Worm (Caenorhabditis elegans) whole organism, L1 larva: ENCODE results near the gene F44E5.15.
A peak's percentile ranks its signal among the peaks of the same experiment; 100 is the strongest.

Experiments
- C04F5.9 ChIP-seq: sonication (generic microtip); optimal IDR thresholded peaks from 2 replicates; lab custom pipeline; 2016; ENCODE audit warnings: missing genetic modification characterization, missing compliant biosample characterization
- C34B4.2 ChIP-seq: sonication (generic microtip); optimal IDR thresholded peaks from 2 replicates; lab custom pipeline; 2017; ENCODE audit warnings: mild to moderate bottlenecking, missing genetic modification characterization, missing compliant biosample characterization
- F16B12.6 ChIP-seq: fragments of 150-350 bp; optimal IDR thresholded peaks from 2 replicates; lab custom pipeline; 2014; ENCODE audit warnings: missing biosample characterization, missing genetic modification characterization
- Y116A8C.19 ChIP-seq: sonication (generic microtip); optimal IDR thresholded peaks from 2 replicates; lab custom pipeline; 2016; ENCODE audit warnings: missing compliant biosample characterization, missing genetic modification characterization, borderline replicate concordance
- alr-1 ChIP-seq: fragments of 200-800 bp; sonication (Bioruptor generic); optimal IDR thresholded peaks from 2 replicates; lab custom pipeline; 2018; ENCODE audit warnings: borderline replicate concordance, mild to moderate bottlenecking, missing genetic modification characterization, missing compliant biosample characterization
- aly-2 ChIP-seq: fragments of 150-350 bp; optimal IDR thresholded peaks from 2 replicates; lab custom pipeline; 2014; ENCODE audit warnings: missing biosample characterization, missing genetic modification characterization
- ceh-63 ChIP-seq: fragments of 200-800 bp; sonication (Bioruptor generic); optimal IDR thresholded peaks from 2 replicates; lab custom pipeline; 2018; ENCODE audit warnings: mild to moderate bottlenecking, missing genetic modification characterization, missing compliant biosample characterization
- ceh-88 ChIP-seq: fragments of 200-800 bp; sonication (Bioruptor generic); IDR thresholded peaks from 2 replicates; pipeline ENCODE4 v1.3.6; 2022; ENCODE audit warnings: missing genetic modification characterization, missing compliant biosample characterization
- ceh-90 ChIP-seq: sonication (generic microtip); optimal IDR thresholded peaks from 2 replicates; lab custom pipeline; 2016; ENCODE audit warnings: missing genetic modification characterization, missing compliant biosample characterization
- dpl-1 ChIP-seq, 3 experiments: fragments of 150-350 bp in 2 of 3; sonication (generic microtip) in 1 of 3; optimal IDR thresholded peaks; 2 replicates each; lab custom pipeline; 2014 to 2017; ENCODE audit warnings: missing biosample characterization in 3 of 3, missing genetic modification characterization in 3 of 3, missing genetic modification reagents in 3 of 3
- dsc-1 ChIP-seq: sonication (generic microtip); optimal IDR thresholded peaks from 2 replicates; lab custom pipeline; 2016; ENCODE audit warnings: mild to moderate bottlenecking, missing genetic modification characterization, missing compliant biosample characterization
- efl-1 ChIP-seq, 4 experiments: fragments of 150-350 bp; optimal IDR thresholded peaks in 3 of 4; peaks in 1 of 4; 1 replicate in 1 of 4; 2 replicates in 3 of 4; lab custom pipeline; 2014; ENCODE audit warnings: missing biosample characterization in 2 of 4, missing genetic modification characterization in 2 of 4, missing genetic modification reagents in 2 of 4
- efl-3 ChIP-seq: fragments of 200-800 bp; sonication (Bioruptor generic); optimal IDR thresholded peaks from 2 replicates; lab custom pipeline; 2018; ENCODE audit warnings: mild to moderate bottlenecking, missing genetic modification characterization, missing compliant biosample characterization
- egl-13 ChIP-seq: sonication (generic microtip); optimal IDR thresholded peaks from 2 replicates; lab custom pipeline; 2016; ENCODE audit warnings: missing genotype, missing genetic modification reagents, missing genetic modification characterization, missing compliant biosample characterization
- egl-27 ChIP-seq, 2 experiments: fragments of 150-350 bp in 1 of 2; sonication (generic microtip); optimal IDR thresholded peaks; 3 replicates each; lab custom pipeline; 2017 to 2018; ENCODE audit warnings: missing biosample characterization in 2 of 2, missing genetic modification characterization in 2 of 2, missing genetic modification reagents in 2 of 2
- elt-3 ChIP-seq, 6 experiments: fragments of 150-350 bp in 1 of 6; sonication (generic microtip); optimal IDR thresholded peaks; 2 replicates each; lab custom pipeline; 2017 to 2018; ENCODE audit warnings: missing biosample characterization in 6 of 6, missing genetic modification characterization in 6 of 6, inconsistent platforms in 1 of 6
- ets-5 ChIP-seq: fragments of 200-800 bp; sonication (Bioruptor generic); IDR thresholded peaks from 2 replicates; pipeline ENCODE4 v1.3.6; 2022; ENCODE audit warnings: missing genetic modification characterization, missing compliant biosample characterization
- fkh-10 ChIP-seq: sonication (generic microtip); optimal IDR thresholded peaks from 2 replicates; lab custom pipeline; 2017; ENCODE audit warnings: missing biosample characterization, missing genetic modification reagents, missing genetic modification characterization
- fkh-8 ChIP-seq: sonication (generic microtip); optimal IDR thresholded peaks from 2 replicates; lab custom pipeline; 2016; ENCODE audit warnings: mild to moderate bottlenecking, missing genetic modification characterization, missing compliant biosample characterization
- fos-1 ChIP-seq: fragments of 150-350 bp; optimal IDR thresholded peaks from 2 replicates; lab custom pipeline; 2014; ENCODE audit warnings: missing biosample characterization, missing genetic modification characterization
- grh-1 ChIP-seq: fragments of 200-800 bp; sonication (Bioruptor generic); IDR thresholded peaks from 2 replicates; pipeline ENCODE4 v1.3.6; 2022; ENCODE audit warnings: missing genetic modification reagents, missing genetic modification characterization, missing compliant biosample characterization
- hpl-2 ChIP-seq: fragments of 150-350 bp; optimal IDR thresholded peaks from 2 replicates; lab custom pipeline; 2014; ENCODE audit warnings: missing biosample characterization, missing genetic modification reagents, missing genetic modification characterization
- irx-1 ChIP-seq: sonication (generic microtip); optimal IDR thresholded peaks from 2 replicates; lab custom pipeline; 2016; ENCODE audit warnings: missing genetic modification characterization, missing compliant biosample characterization
- isw-1 ChIP-seq: fragments of 200-800 bp; sonication (Bioruptor generic); IDR thresholded peaks from 2 replicates; pipeline ENCODE4 v1.3.6; 2022; ENCODE audit warnings: missing genetic modification characterization, missing compliant biosample characterization
- jun-1 ChIP-seq: fragments of 150-350 bp; optimal IDR thresholded peaks from 2 replicates; lab custom pipeline; 2014; ENCODE audit warnings: missing biosample characterization, missing genetic modification reagents, missing genetic modification characterization
- lin-13 ChIP-seq: fragments of 150-350 bp; optimal IDR thresholded peaks from 2 replicates; lab custom pipeline; 2014; ENCODE audit warnings: missing biosample characterization, missing genetic modification reagents, missing genetic modification characterization
- lin-15B ChIP-seq: fragments of 150-350 bp; sonication (generic microtip); optimal IDR thresholded peaks from 3 replicates; lab custom pipeline; 2014; ENCODE audit warnings: missing biosample characterization, missing genetic modification characterization
- lin-35 ChIP-seq, 2 experiments: fragments of 150-350 bp; optimal IDR thresholded peaks; 2 replicates each; lab custom pipeline; 2014; ENCODE audit warnings: missing biosample characterization in 2 of 2, missing genetic modification characterization in 2 of 2, missing genetic modification reagents in 2 of 2
- lin-39 ChIP-seq: fragments of 150-350 bp; optimal IDR thresholded peaks from 2 replicates; lab custom pipeline; 2014; ENCODE audit warnings: missing biosample characterization, missing genetic modification reagents, missing genetic modification characterization
- lsy-2 ChIP-seq, 2 experiments: fragments of 150-350 bp; optimal IDR thresholded peaks; 2 replicates each; lab custom pipeline; 2014; ENCODE audit warnings: missing biosample characterization in 2 of 2, missing genetic modification characterization in 2 of 2
- mab-9 ChIP-seq: fragments of 200-800 bp; sonication (Bioruptor generic); IDR thresholded peaks from 2 replicates; pipeline ENCODE4 v1.3.6; 2022; ENCODE audit warnings: missing genetic modification reagents, missing genetic modification characterization, missing compliant biosample characterization
- nhr-12 ChIP-seq: sonication (generic microtip); optimal IDR thresholded peaks from 2 replicates; lab custom pipeline; 2017; ENCODE audit warnings: missing biosample characterization, missing genetic modification characterization
- nhr-237 ChIP-seq: fragments of 150-350 bp; optimal IDR thresholded peaks from 2 replicates; lab custom pipeline; 2014; ENCODE audit warnings: missing biosample characterization, missing genetic modification characterization
- nhr-28 ChIP-seq: fragments of 150-350 bp; optimal IDR thresholded peaks from 2 replicates; lab custom pipeline; 2014; ENCODE audit warnings: missing biosample characterization, missing genetic modification characterization
- nhr-76 ChIP-seq: sonication (generic microtip); optimal IDR thresholded peaks from 2 replicates; lab custom pipeline; 2017; ENCODE audit warnings: missing biosample characterization, missing genetic modification characterization
- nhr-84 ChIP-seq: sonication (generic microtip); optimal IDR thresholded peaks from 2 replicates; lab custom pipeline; 2017; ENCODE audit warnings: missing biosample characterization, missing genetic modification characterization
- nhr-90 ChIP-seq: sonication (generic microtip); optimal IDR thresholded peaks from 2 replicates; lab custom pipeline; 2016; ENCODE audit warnings: mild to moderate bottlenecking, missing genetic modification characterization, missing compliant biosample characterization; ENCODE audit not compliant: poor library complexity
- skn-1 ChIP-seq: fragments of 150-350 bp; optimal IDR thresholded peaks from 2 replicates; lab custom pipeline; 2014; ENCODE audit warnings: missing biosample characterization, missing genetic modification characterization
- snpc-4 ChIP-seq: fragments of 150-350 bp; optimal IDR thresholded peaks from 2 replicates; lab custom pipeline; 2014; ENCODE audit warnings: missing biosample characterization, missing genetic modification characterization
- sup-37 ChIP-seq: fragments of 200-800 bp; sonication (Bioruptor generic); optimal IDR thresholded peaks from 2 replicates; lab custom pipeline; 2018; ENCODE audit warnings: mild to moderate bottlenecking, missing genetic modification characterization, missing compliant biosample characterization
- swsn-7 ChIP-seq: sonication (generic microtip); optimal IDR thresholded peaks from 2 replicates; lab custom pipeline; 2016; ENCODE audit warnings: missing genetic modification characterization, missing compliant biosample characterization
- tbx-2 ChIP-seq: sonication (generic microtip); optimal IDR thresholded peaks from 2 replicates; lab custom pipeline; 2016; ENCODE audit warnings: missing genetic modification characterization, missing compliant biosample characterization
- tlp-1 ChIP-seq: fragments of 150-350 bp; optimal IDR thresholded peaks from 2 replicates; lab custom pipeline; 2014; ENCODE audit warnings: missing biosample characterization, missing genetic modification characterization
- unc-130 ChIP-seq: fragments of 150-350 bp; optimal IDR thresholded peaks from 2 replicates; lab custom pipeline; 2017; ENCODE audit warnings: missing biosample characterization, missing genetic modification characterization, inconsistent platforms
- unc-30 ChIP-seq: sonication (generic microtip); optimal IDR thresholded peaks from 2 replicates; lab custom pipeline; 2017; ENCODE audit warnings: missing biosample characterization, missing genetic modification characterization
- unc-62 ChIP-seq: fragments of 150-350 bp; optimal IDR thresholded peaks from 2 replicates; lab custom pipeline; 2014; ENCODE audit warnings: missing biosample characterization, missing genetic modification reagents, missing genetic modification characterization
- unc-86 ChIP-seq: sonication (generic microtip); optimal IDR thresholded peaks from 2 replicates; lab custom pipeline; 2016; ENCODE audit warnings: missing genetic modification characterization, missing compliant biosample characterization
- unc-98 ChIP-seq: fragments of 200-800 bp; sonication (Bioruptor generic); IDR thresholded peaks from 2 replicates; pipeline ENCODE4 v1.3.6; 2022; ENCODE audit warnings: missing genetic modification characterization, missing compliant biosample characterization
- vab-15 ChIP-seq: sonication (generic microtip); optimal IDR thresholded peaks from 2 replicates; lab custom pipeline; 2017; ENCODE audit warnings: missing genotype, mild to moderate bottlenecking, missing genetic modification characterization, missing compliant biosample characterization
- xbp-1 ChIP-seq: sonication (generic microtip); optimal IDR thresholded peaks from 2 replicates; lab custom pipeline; 2016; ENCODE audit warnings: missing genetic modification characterization, missing compliant biosample characterization
- zip-4 ChIP-seq: fragments of 200-800 bp; sonication (Bioruptor generic); optimal IDR thresholded peaks from 2 replicates; lab custom pipeline; 2018; ENCODE audit warnings: mild to moderate bottlenecking, missing genetic modification characterization, moderate library complexity, missing compliant biosample characterization
- ztf-11 ChIP-seq, 2 experiments: sonication (generic microtip); optimal IDR thresholded peaks; 2 replicates each; lab custom pipeline; 2016 to 2017; ENCODE audit warnings: missing genetic modification characterization in 2 of 2, missing biosample characterization in 1 of 2, missing compliant biosample characterization in 1 of 2

The F44E5.15 gene

DNA sequence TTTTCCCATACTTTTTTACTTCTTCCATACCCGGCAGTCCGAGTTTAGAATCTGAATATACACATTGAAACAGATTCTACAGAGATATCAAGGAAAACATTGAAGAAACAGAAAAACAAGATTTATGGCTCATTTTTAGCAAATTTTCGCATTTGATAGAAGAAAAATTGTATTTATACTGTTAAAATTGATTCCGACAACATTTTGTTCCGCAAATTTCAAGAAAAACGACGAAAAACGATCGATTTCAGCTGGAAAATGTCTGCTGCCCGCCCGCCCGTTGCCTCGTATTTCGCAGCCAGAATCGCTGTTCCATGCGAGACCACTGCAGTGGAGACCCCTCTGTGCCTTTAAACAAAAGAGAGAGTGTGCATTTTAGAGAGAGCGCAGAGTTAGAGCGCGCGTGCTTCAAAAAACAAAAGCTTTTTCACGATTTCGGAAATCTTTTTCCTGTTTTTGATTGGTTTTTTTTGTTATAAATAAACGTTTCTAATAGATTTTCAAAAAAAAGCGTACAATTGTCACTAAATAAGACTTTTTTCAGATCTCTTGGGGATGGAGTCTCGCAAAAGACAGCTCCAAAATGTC is 5.5 kb downstream of the F44E5.15 start, which contains the start of the genes patr-1 and dna-2 (continued):
- TF ChIP-seq unc-98 (no peak), nhr-84 (tag; lab: Kevin White, UChicago) (no peak), swsn-7 (tag; lab: Kevin White, UChicago) (peak; percentile 36), vab-15 (tag; lab: Kevin White, UChicago) (no peak), efl-1 (optimal IDR thresholded peaks at IDR 0.05; lab: Kevin White, UChicago) (peak; percentile 81 to 93), efl-1 (GFP tag; optimal IDR thresholded peaks at IDR 0.05 in 1 of 2; lab: Kevin White, UChicago) (peak; percentile 92 to 99), ets-5 (no peak), elt-3 (tag; optimal IDR thresholded peaks at IDR 0.05; lab: Kevin White, UChicago) (peak in 1 of 6 experiments; percentile 18), fkh-8 (tag; lab: Kevin White, UChicago) (peak; percentile 21), mab-9 (GFP tag; lab: Robert Waterston, UW) (no peak), xbp-1 (tag; lab: Kevin White, UChicago) (peak; percentile 41), egl-27 (tag; optimal IDR thresholded peaks at IDR 0.05; lab: Kevin White, UChicago) (no peak), lin-35 (GFP tag; optimal IDR thresholded peaks at IDR 0.05; lab: Kevin White, UChicago) (peak; percentile 86 to 96), hpl-2 (GFP tag; lab: Kevin White, UChicago) (no peak), fos-1 (tag; lab: Kevin White, UChicago) (peak; percentile 53), jun-1 (tag; lab: Kevin White, UChicago) (no peak), egl-13 (tag; lab: Kevin White, UChicago) (peak; percentile 4), ceh-63 (GFP tag; lab: Kevin White, UChicago) (no peak), zip-4 (GFP tag; lab: Kevin White, UChicago) (no peak), alr-1 (no peak), ceh-90 (tag; lab: Kevin White, UChicago) (no peak), snpc-4 (peak; percentile 16), unc-30 (tag; lab: Kevin White, UChicago) (no peak), nhr-28 (tag; lab: Kevin White, UChicago) (no peak), nhr-90 (tag; lab: Kevin White, UChicago) (no peak), nhr-12 (tag; lab: Kevin White, UChicago) (no peak), ztf-11 (tag; optimal IDR thresholded peaks at IDR 0.05; lab: Kevin White, UChicago) (no peak), C04F5.9 (tag; lab: Kevin White, UChicago) (no peak), aly-2 (tag; lab: Kevin White, UChicago) (no peak), lsy-2 (tag; optimal IDR thresholded peaks at IDR 0.05; lab: Kevin White, UChicago) (peak; percentile 80 to 86), isw-1 (peak; percentile 67), dpl-1 (GFP tag; optimal IDR thresholded peaks at IDR 0.05; lab: Kevin White, UChicago) (peak; percentile 86 to 91 (median 90)), lin-13 (peak; percentile 16), lin-15B (tag; lab: Kevin White, UChicago) (peak; percentile 31), tbx-2 (tag; lab: Kevin White, UChicago) (peak; percentile 61), unc-62 (GFP tag; lab: Kevin White, UChicago) (no peak), lin-39 (no peak), irx-1 (tag; lab: Kevin White, UChicago) (peak; percentile 14), nhr-76 (tag; lab: Kevin White, UChicago) (no peak), ceh-88 (GFP tag; lab: Robert Waterston, UW) (no peak), efl-3 (GFP tag; lab: Kevin White, UChicago) (no peak), F16B12.6 (peak; percentile 37), unc-86 (tag; lab: Kevin White, UChicago) (peak; percentile 33), grh-1 (GFP tag; lab: Robert Waterston, UW) (peak; percentile 36; the same call in 1 of the 2 replicates), C34B4.2 (tag; lab: Kevin White, UChicago) (no peak), dsc-1 (tag; lab: Kevin White, UChicago) (peak; percentile 13), nhr-237 (tag; lab: Kevin White, UChicago) (no peak), unc-130 (tag; lab: Kevin White, UChicago) (no peak), sup-37 (no peak), tlp-1 (tag; lab: Kevin White, UChicago) (no peak), Y116A8C.19 (tag; lab: Kevin White, UChicago) (no peak), skn-1 (tag; lab: Kevin White, UChicago) (peak; percentile 79), fkh-10 (no peak)
